Worm (Caenorhabditis elegans) whole organism, L4 larva: Measurements from ENCODE around the gene nhr-68.
A peak's percentile ranks its signal among the peaks of the same experiment; 100 is the strongest.

ENCODE experiments used
- F10B5.3 ChIP-seq: sonication (generic microtip); optimal IDR thresholded peaks from 2 replicates; lab custom pipeline; 2016; ENCODE audit warnings: mild to moderate bottlenecking, missing genetic modification characterization, missing compliant biosample characterization
- F26F4.8 ChIP-seq: fragments of 200-800 bp; sonication (Bioruptor generic); conservative IDR thresholded peaks from 2 replicates; pipeline ENCODE4 v1.3.6; 2022; ENCODE audit warnings: missing genetic modification characterization, missing compliant biosample characterization
- F49E8.2 ChIP-seq: sonication (generic microtip); optimal IDR thresholded peaks from 2 replicates; lab custom pipeline; 2016; ENCODE audit warnings: missing compliant biosample characterization, mild to moderate bottlenecking, missing genetic modification characterization, borderline replicate concordance
- T20F7.1 ChIP-seq: fragments of 200-800 bp; sonication (Bioruptor generic); optimal IDR thresholded peaks from 2 replicates; lab custom pipeline; 2018; ENCODE audit warnings: mild to moderate bottlenecking, missing genetic modification characterization, missing compliant biosample characterization
- T26A8.4 ChIP-seq: fragments of 200-800 bp; sonication (Bioruptor generic); IDR thresholded peaks from 2 replicates; pipeline ENCODE4 v1.3.6; 2022; ENCODE audit warnings: missing genetic modification characterization, missing compliant biosample characterization
- Y105C5A.15 ChIP-seq: fragments of 200-800 bp; sonication (Bioruptor generic); IDR thresholded peaks from 2 replicates; pipeline ENCODE4 v1.3.6; 2022; ENCODE audit warnings: missing genetic modification characterization, missing compliant biosample characterization
- aly-2 ChIP-seq: sonication (generic microtip); optimal IDR thresholded peaks from 2 replicates; lab custom pipeline; 2018; ENCODE audit warnings: missing biosample characterization, missing genetic modification characterization
- arid-1 ChIP-seq: fragments of 200-800 bp; sonication (Bioruptor generic); conservative IDR thresholded peaks from 2 replicates; pipeline ENCODE4 v1.3.6; 2022; ENCODE audit warnings: missing genetic modification reagents, missing genetic modification characterization, missing compliant biosample characterization
- ceh-82 ChIP-seq: sonication (generic microtip); optimal IDR thresholded peaks from 2 replicates; lab custom pipeline; 2017; ENCODE audit warnings: missing biosample characterization, missing genetic modification characterization
- ces-1 ChIP-seq: fragments of 150-350 bp; sonication (generic microtip); optimal IDR thresholded peaks from 4 replicates; lab custom pipeline; 2014; ENCODE audit warnings: missing biosample characterization, missing genetic modification reagents, missing genetic modification characterization
- ctbp-1 ChIP-seq: fragments of 200-800 bp; sonication (Bioruptor generic); IDR thresholded peaks from 2 replicates; pipeline ENCODE4 v1.3.6; 2022; ENCODE audit warnings: missing genetic modification reagents, missing genetic modification characterization, missing compliant biosample characterization
- daf-12 ChIP-seq: fragments of 150-350 bp; optimal IDR thresholded peaks from 2 replicates; lab custom pipeline; 2014; ENCODE audit warnings: missing biosample characterization, missing genetic modification reagents, missing genetic modification characterization
- daf-16 ChIP-seq, 3 experiments: sonication (generic microtip); optimal IDR thresholded peaks; 2 replicates each; lab custom pipeline; 2016 to 2017; ENCODE audit warnings: missing genetic modification characterization in 3 of 3, missing genetic modification reagents in 3 of 3, mild to moderate bottlenecking in 2 of 3, missing compliant biosample characterization in 2 of 3, missing biosample characterization in 1 of 3, moderate library complexity in 1 of 3
- daf-19 ChIP-seq: fragments of 200-800 bp; sonication (Bioruptor generic); conservative IDR thresholded peaks from 2 replicates; pipeline ENCODE4 v1.3.6; 2022; ENCODE audit warnings: missing genetic modification characterization, missing compliant biosample characterization
- dmd-6 ChIP-seq: fragments of 200-800 bp; sonication (Bioruptor generic); IDR thresholded peaks from 2 replicates; pipeline ENCODE4 v1.3.6; 2022; ENCODE audit warnings: missing genetic modification reagents, missing genetic modification characterization, missing compliant biosample characterization
- dpl-1 ChIP-seq: fragments of 150-350 bp; optimal IDR thresholded peaks from 2 replicates; lab custom pipeline; 2014; ENCODE audit warnings: missing biosample characterization, missing genetic modification reagents, missing genetic modification characterization
- duxl-1 ChIP-seq: sonication (generic microtip); optimal IDR thresholded peaks from 2 replicates; lab custom pipeline; 2016; ENCODE audit warnings: mild to moderate bottlenecking, missing genetic modification characterization, moderate library complexity, missing compliant biosample characterization; ENCODE audit not compliant: poor library complexity
- gei-8 ChIP-seq: fragments of 200-800 bp; sonication (Bioruptor generic); optimal IDR thresholded peaks from 2 replicates; lab custom pipeline; 2018; ENCODE audit warnings: mild to moderate bottlenecking, missing genetic modification characterization, missing compliant biosample characterization
- hif-1 ChIP-seq, 2 experiments: sonication (generic microtip); optimal IDR thresholded peaks; 2 replicates each; lab custom pipeline; 2016 to 2017; ENCODE audit warnings: missing compliant biosample characterization in 2 of 2, missing genetic modification characterization in 2 of 2, missing genetic modification reagents in 2 of 2, missing genotype in 2 of 2, mild to moderate bottlenecking in 1 of 2
- jun-1 ChIP-seq: fragments of 150-350 bp; optimal IDR thresholded peaks from 2 replicates; lab custom pipeline; 2014; ENCODE audit warnings: missing biosample characterization, missing genetic modification reagents, missing genetic modification characterization
- lim-7 ChIP-seq: fragments of 200-800 bp; sonication (Bioruptor generic); IDR thresholded peaks from 2 replicates; pipeline ENCODE4 v1.3.6; 2022; ENCODE audit warnings: missing genetic modification characterization, missing compliant biosample characterization
- lin-1 ChIP-seq: fragments of 200-800 bp; sonication (Bioruptor generic); IDR thresholded peaks from 2 replicates; pipeline ENCODE4 v1.3.6; 2022; ENCODE audit warnings: missing genetic modification reagents, missing genetic modification characterization, missing compliant biosample characterization
- lin-15B ChIP-seq: fragments of 150-350 bp; sonication (generic microtip); optimal IDR thresholded peaks from 3 replicates; lab custom pipeline; 2014; ENCODE audit warnings: missing biosample characterization, missing genetic modification characterization
- lin-29 ChIP-seq: fragments of 200-800 bp; sonication (Bioruptor generic); IDR thresholded peaks from 2 replicates; pipeline ENCODE4 v1.3.6; 2022; ENCODE audit warnings: missing genetic modification reagents, missing genetic modification characterization, missing compliant biosample characterization
- lin-39 ChIP-seq: fragments of 150-350 bp; optimal IDR thresholded peaks from 2 replicates; lab custom pipeline; 2014; ENCODE audit warnings: missing biosample characterization, missing genetic modification reagents, missing genetic modification characterization
- lir-3 ChIP-seq: sonication (generic microtip); optimal IDR thresholded peaks from 2 replicates; lab custom pipeline; 2016; ENCODE audit warnings: mild to moderate bottlenecking, missing genetic modification characterization, missing compliant biosample characterization
- lsy-2 ChIP-seq, 2 experiments: fragments of 150-350 bp in 1 of 2; sonication (generic microtip) in 1 of 2; optimal IDR thresholded peaks; 2 replicates each; lab custom pipeline; 2014 to 2017; ENCODE audit warnings: missing biosample characterization in 2 of 2, missing genetic modification characterization in 2 of 2
- mdt-29 ChIP-seq: fragments of 200-800 bp; sonication (Bioruptor generic); IDR thresholded peaks from 2 replicates; pipeline ENCODE4 v1.3.6; 2022; ENCODE audit warnings: missing genetic modification reagents, missing genetic modification characterization, missing compliant biosample characterization
- mep-1 ChIP-seq: fragments of 150-350 bp; sonication (generic microtip); optimal IDR thresholded peaks from 3 replicates; lab custom pipeline; 2014; ENCODE audit warnings: missing biosample characterization, missing genetic modification characterization
- mxl-2 ChIP-seq: fragments of 200-800 bp; sonication (Bioruptor generic); conservative IDR thresholded peaks from 2 replicates; pipeline ENCODE4 v1.3.6; 2022; ENCODE audit warnings: missing genetic modification reagents, missing genetic modification characterization, missing compliant biosample characterization
- nhr-10 ChIP-seq: fragments of 150-350 bp; optimal IDR thresholded peaks from 2 replicates; lab custom pipeline; 2014; ENCODE audit warnings: missing biosample characterization, missing genetic modification characterization
- nhr-11 ChIP-seq: fragments of 150-350 bp; optimal IDR thresholded peaks from 2 replicates; lab custom pipeline; 2014; ENCODE audit warnings: missing biosample characterization, missing genetic modification characterization
- nhr-111 ChIP-seq: fragments of 200-800 bp; sonication (Bioruptor generic); optimal IDR thresholded peaks from 2 replicates; lab custom pipeline; 2018; ENCODE audit warnings: mild to moderate bottlenecking, missing genetic modification characterization, missing compliant biosample characterization
- nhr-25 ChIP-seq: sonication (generic microtip); optimal IDR thresholded peaks from 2 replicates; lab custom pipeline; 2017; ENCODE audit warnings: missing genetic modification characterization, mild to moderate bottlenecking, missing compliant biosample characterization, antibody characterized with exemption, moderate library complexity, borderline replicate concordance; ENCODE audit not compliant: insufficient read depth
- nhr-6 ChIP-seq: fragments of 150-350 bp; optimal IDR thresholded peaks from 2 replicates; lab custom pipeline; 2014; ENCODE audit warnings: missing biosample characterization, missing genetic modification characterization
- nhr-76 ChIP-seq: fragments of 150-350 bp; optimal IDR thresholded peaks from 2 replicates; lab custom pipeline; 2014; ENCODE audit warnings: missing biosample characterization, missing genetic modification characterization
- nhr-77 ChIP-seq: fragments of 150-350 bp; optimal IDR thresholded peaks from 2 replicates; lab custom pipeline; 2014; ENCODE audit warnings: missing biosample characterization, missing genetic modification characterization
- pha-4 ChIP-seq, 2 experiments: fragments of 150-350 bp in 1 of 2; fragments of 200-800 bp in 1 of 2; sonication (Bioruptor generic) in 1 of 2; IDR thresholded peaks in 1 of 2; optimal IDR thresholded peaks in 1 of 2; 2 replicates each; pipeline versions ENCODE4 v1.3.6 to Lab custom; 2014 to 2022; ENCODE audit warnings: missing genetic modification characterization in 2 of 2, missing genetic modification reagents in 2 of 2, missing biosample characterization in 1 of 2, missing compliant biosample characterization in 1 of 2
- php-3 ChIP-seq: fragments of 200-800 bp; sonication (Bioruptor generic); IDR thresholded peaks from 2 replicates; pipeline ENCODE4 v1.3.6; 2022; ENCODE audit warnings: missing genetic modification reagents, missing genetic modification characterization, missing compliant biosample characterization
- set-16 ChIP-seq: fragments of 200-800 bp; sonication (Bioruptor generic); IDR thresholded peaks from 2 replicates; pipeline ENCODE4 v1.3.6; 2022; ENCODE audit warnings: missing genetic modification reagents, missing genetic modification characterization, missing compliant biosample characterization
- skn-1 ChIP-seq: fragments of 150-350 bp; optimal IDR thresholded peaks from 2 replicates; lab custom pipeline; 2014; ENCODE audit warnings: missing biosample characterization, missing genetic modification characterization
- spr-3 ChIP-seq: fragments of 200-800 bp; sonication (Bioruptor generic); optimal IDR thresholded peaks from 2 replicates; lab custom pipeline; 2018; ENCODE audit warnings: mild to moderate bottlenecking, missing genetic modification characterization, missing compliant biosample characterization
- tag-97 ChIP-seq: fragments of 200-800 bp; sonication (Bioruptor generic); IDR thresholded peaks from 2 replicates; pipeline ENCODE4 v1.3.6; 2022; ENCODE audit warnings: missing genetic modification characterization, missing compliant biosample characterization
- tra-1 ChIP-seq: fragments of 200-800 bp; sonication (Bioruptor generic); IDR thresholded peaks from 2 replicates; pipeline ENCODE4 v1.3.6; 2022; ENCODE audit warnings: missing genetic modification reagents, missing genetic modification characterization, missing compliant biosample characterization
- unc-39 ChIP-seq: sonication (generic microtip); optimal IDR thresholded peaks from 2 replicates; lab custom pipeline; 2017; ENCODE audit warnings: missing biosample characterization, missing genetic modification characterization
- unc-62 ChIP-seq, 3 experiments: fragments of 150-350 bp in 1 of 3; sonication (generic microtip); optimal IDR thresholded peaks in 2 of 3; peaks in 1 of 3; 1 replicate in 1 of 3; 2 replicates in 2 of 3; lab custom pipeline; 2014 to 2017; ENCODE audit warnings: missing biosample characterization in 3 of 3, missing genetic modification characterization in 3 of 3, missing genetic modification reagents in 3 of 3, missing genotype in 1 of 3
- vab-7 ChIP-seq: fragments of 200-800 bp; sonication (Bioruptor generic); IDR thresholded peaks from 2 replicates; pipeline ENCODE4 v1.3.6; 2022; ENCODE audit warnings: missing genetic modification reagents, missing genetic modification characterization, missing compliant biosample characterization
- zfp-3 ChIP-seq: fragments of 200-800 bp; sonication (Bioruptor generic); conservative IDR thresholded peaks from 2 replicates; pipeline ENCODE4 v1.3.6; 2022; ENCODE audit warnings: missing genetic modification reagents, missing genetic modification characterization, missing compliant biosample characterization

The nhr-68 gene

DNA sequence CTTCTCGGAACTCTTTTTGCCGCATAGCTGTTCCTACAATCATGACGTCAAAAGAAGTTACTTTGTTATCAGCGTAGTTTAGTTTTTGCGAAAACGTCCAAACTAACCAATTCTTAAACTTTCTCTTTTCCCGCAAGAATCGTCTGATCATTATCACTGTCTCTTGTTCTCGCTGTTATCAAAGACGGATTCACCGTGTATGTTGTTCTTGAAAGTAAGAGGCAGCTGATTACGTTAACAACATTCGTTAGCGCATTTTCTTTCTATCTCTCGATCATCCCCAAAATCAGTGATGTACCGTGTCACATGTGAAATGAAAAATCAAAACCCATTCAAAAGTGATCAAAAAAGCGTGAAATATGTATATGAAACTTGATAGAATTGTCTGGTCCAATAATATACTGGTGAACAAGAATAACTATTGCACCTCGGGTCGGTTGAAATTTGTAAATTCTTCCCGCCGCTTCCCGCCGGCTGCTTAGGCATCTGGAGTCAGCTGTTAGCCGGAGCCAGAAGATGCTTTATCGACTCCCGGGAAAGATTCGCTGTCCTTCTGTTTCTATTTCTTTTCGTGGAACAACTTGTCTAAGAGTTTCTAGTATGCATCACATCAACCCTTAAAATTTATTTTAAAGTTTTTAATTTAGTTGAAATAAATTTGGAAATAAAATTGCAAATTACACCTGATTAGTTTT, 38.6 kb upstream of the nhr-68 start (continued):
- TF ChIP-seq vab-7 (GFP tag; lab: Robert Waterston, UW): no peak
- TF ChIP-seq ctbp-1 (GFP tag; lab: Robert Waterston, UW): no peak
- no peak for TF ChIP-seq lim-7
- no peak for TF ChIP-seq aly-2
- no peak for TF ChIP-seq pha-4 (GFP tag; IDR thresholded peaks at IDR 0.05; lab: Robert Waterston, UW)
- no peak for TF ChIP-seq pha-4 (tag; optimal IDR thresholded peaks at IDR 0.05; lab: Kevin White, UChicago)
- TF ChIP-seq T20F7.1: peak; percentile 12
- TF ChIP-seq lir-3 (tag; lab: Kevin White, UChicago): no peak
- peak; percentile 66 for TF ChIP-seq dmd-6 (GFP tag; lab: Robert Waterston, UW)
- TF ChIP-seq nhr-10 (tag; lab: Kevin White, UChicago): peak; percentile 41
- TF ChIP-seq nhr-111 (GFP tag; lab: Kevin White, UChicago): no peak
- no peak for TF ChIP-seq ceh-82 (tag; lab: Kevin White, UChicago)
- TF ChIP-seq lin-29 (GFP tag; lab: Robert Waterston, UW): no peak
- 0 out of 2 replicates have a peak, but pooled peaks have one; percentile 28 for TF ChIP-seq php-3 (GFP tag; lab: Robert Waterston, UW)
- TF ChIP-seq T26A8.4 (GFP tag; lab: Robert Waterston, UW): no peak
- no peak for TF ChIP-seq F10B5.3 (tag; lab: Kevin White, UChicago)
- TF ChIP-seq spr-3 (GFP tag; lab: Kevin White, UChicago): no peak
- no peak for TF ChIP-seq mxl-2 (GFP tag; lab: Robert Waterston, UW)
- peak in 1 of 2 experiments; percentile 64 for TF ChIP-seq lsy-2 (tag; optimal IDR thresholded peaks at IDR 0.05; lab: Kevin White, UChicago)
- no peak for TF ChIP-seq daf-19
- peak; percentile 84 for TF ChIP-seq nhr-77 (tag; lab: Kevin White, UChicago)
- TF ChIP-seq lin-1 (GFP tag; lab: Robert Waterston, UW): no peak
- TF ChIP-seq ces-1: no peak
- TF ChIP-seq duxl-1: no peak
- TF ChIP-seq jun-1 (tag; lab: Kevin White, UChicago): no peak
- no peak for TF ChIP-seq Y105C5A.15
- TF ChIP-seq F26F4.8: no peak
- TF ChIP-seq skn-1 (tag; lab: Kevin White, UChicago): no peak
- no peak for TF ChIP-seq dpl-1 (GFP tag; lab: Kevin White, UChicago)
- TF ChIP-seq nhr-6: no peak
- TF ChIP-seq hif-1 (tag; optimal IDR thresholded peaks at IDR 0.05; lab: Kevin White, UChicago): no peak
- no peak for TF ChIP-seq tag-97 (GFP tag; lab: Robert Waterston, UW)
- no peak for TF ChIP-seq arid-1
- TF ChIP-seq mep-1 (tag; lab: Kevin White, UChicago): peak; percentile 56
- no peak for TF ChIP-seq F49E8.2 (tag; lab: Kevin White, UChicago)
- no peak for TF ChIP-seq nhr-11 (tag; lab: Kevin White, UChicago)
- TF ChIP-seq lin-15B (tag; lab: Kevin White, UChicago): no peak
- TF ChIP-seq nhr-76 (tag; lab: Kevin White, UChicago): no peak
- TF ChIP-seq tra-1 (GFP tag; lab: Robert Waterston, UW): no peak
- TF ChIP-seq set-16: no peak
- TF ChIP-seq daf-16 (GFP tag; optimal IDR thresholded peaks at IDR 0.05; lab: Kevin White, UChicago): no peak
- peak; percentile 77 for TF ChIP-seq daf-16 (tag; optimal IDR thresholded peaks at IDR 0.05; lab: Kevin White, UChicago)
- no peak for TF ChIP-seq unc-39 (tag; lab: Kevin White, UChicago)
- no peak for TF ChIP-seq mdt-29 (GFP tag; lab: Robert Waterston, UW)
- TF ChIP-seq gei-8: no peak
- TF ChIP-seq daf-12: no peak
- TF ChIP-seq lin-39 (tag; lab: Kevin White, UChicago): no peak
- 0 out of 2 replicates have a peak, but pooled peaks have one; percentile 25 for TF ChIP-seq zfp-3 (GFP tag; lab: Robert Waterston, UW)
- no peak for TF ChIP-seq nhr-25 (tag; lab: Kevin White, UChicago)
- TF ChIP-seq unc-62 (GFP tag; optimal IDR thresholded peaks at IDR 0.05 in 1 of 2; lab: Kevin White, UChicago): peak in 1 of 2 experiments; percentile 79
- TF ChIP-seq unc-62 (tag; optimal IDR thresholded peaks at IDR 0.05; lab: Kevin White, UChicago): no peak
